Fruit fly (Drosophila melanogaster) whole organism, prepupa: Measurements from ENCODE around the gene ppk16.

ENCODE experiments used
- CG10631 ChIP-seq: fragments of 200-800 bp; sonication (Bioruptor generic); optimal IDR thresholded peaks from 2 replicates; lab custom pipeline; 2016; ENCODE audit warnings: missing biosample characterization, missing genetic modification characterization
- CG10669 ChIP-seq: fragments of 200-800 bp; sonication (Bioruptor generic); optimal IDR thresholded peaks from 3 replicates; lab custom pipeline; 2018; ENCODE audit warnings: missing biosample characterization, mild to moderate bottlenecking, missing genetic modification characterization, moderate library complexity
- CG11294 ChIP-seq: fragments of 200-800 bp; sonication (Bioruptor generic); IDR thresholded peaks from 2 replicates; pipeline ENCODE4 v1.3.6; 2022; ENCODE audit warnings: missing biosample characterization, missing genetic modification characterization
- CG11902 ChIP-seq: fragments of 200-800 bp; sonication (Bioruptor generic); optimal IDR thresholded peaks from 3 replicates; lab custom pipeline; 2016; ENCODE audit warnings: missing biosample characterization, missing genetic modification characterization
- CG1621 ChIP-seq: fragments of 200-800 bp; sonication (Bioruptor generic); optimal IDR thresholded peaks from 3 replicates; lab custom pipeline; 2018; ENCODE audit warnings: missing biosample characterization, mild to moderate bottlenecking, missing genetic modification characterization
- CG31627 ChIP-seq: fragments of 200-800 bp; sonication (Bioruptor generic); optimal IDR thresholded peaks from 3 replicates; lab custom pipeline; 2016; ENCODE audit warnings: missing biosample characterization, missing genetic modification characterization
- CG32006 ChIP-seq: fragments of 200-800 bp; sonication (Bioruptor generic); optimal IDR thresholded peaks from 3 replicates; lab custom pipeline; 2017; ENCODE audit warnings: missing biosample characterization, mild to moderate bottlenecking, missing genetic modification characterization
- CG4318 ChIP-seq: fragments of 200-800 bp; sonication (Bioruptor generic); optimal IDR thresholded peaks from 3 replicates; lab custom pipeline; 2017; ENCODE audit warnings: missing biosample characterization, mild to moderate bottlenecking, missing genetic modification characterization
- CG6163 ChIP-seq: fragments of 200-800 bp; sonication (Bioruptor generic); IDR thresholded peaks from 3 replicates; pipeline ENCODE4 v1.3.6; 2022; ENCODE audit warnings: missing biosample characterization, missing genetic modification characterization
- CG6792 ChIP-seq: fragments of 200-800 bp; sonication (Bioruptor generic); optimal IDR thresholded peaks from 3 replicates; lab custom pipeline; 2016; ENCODE audit warnings: missing biosample characterization, missing genetic modification characterization
- CG6808 ChIP-seq: fragments of 200-800 bp; sonication (Bioruptor generic); optimal IDR thresholded peaks from 3 replicates; lab custom pipeline; 2017; ENCODE audit warnings: missing biosample characterization, missing genetic modification characterization, mild to moderate bottlenecking, moderate library complexity, missing genetic modification reagents
- CG8119 ChIP-seq: fragments of 200-800 bp; sonication (Bioruptor generic); IDR thresholded peaks from 3 replicates; pipeline ENCODE4 v1.3.6; 2022; ENCODE audit warnings: missing biosample characterization, missing genetic modification characterization
- CG8319 ChIP-seq: fragments of 200-800 bp; sonication (Bioruptor generic); optimal IDR thresholded peaks from 3 replicates; lab custom pipeline; 2016; ENCODE audit warnings: missing biosample characterization, missing genetic modification characterization
- CG8632 ChIP-seq: fragments of 200-800 bp; sonication (Bioruptor generic); optimal IDR thresholded peaks from 3 replicates; lab custom pipeline; 2016; ENCODE audit warnings: missing biosample characterization, missing genetic modification characterization
- CG9139 ChIP-seq: fragments of 200-800 bp; sonication (Bioruptor generic); optimal IDR thresholded peaks from 3 replicates; lab custom pipeline; 2017; ENCODE audit warnings: missing biosample characterization, mild to moderate bottlenecking, missing genetic modification characterization
- Eip75B ChIP-seq: fragments of 200-800 bp; sonication (Bioruptor generic); optimal IDR thresholded peaks from 3 replicates; lab custom pipeline; 2016; ENCODE audit warnings: missing biosample characterization, missing genetic modification characterization
- Eip93F ChIP-seq: fragments of 200-800 bp; sonication (Bioruptor generic); optimal IDR thresholded peaks from 2 replicates; lab custom pipeline; 2016; ENCODE audit warnings: missing biosample characterization, mild to moderate bottlenecking, missing genetic modification characterization
- Ets96B ChIP-seq: fragments of 200-800 bp; optimal IDR thresholded peaks from 2 replicates; lab custom pipeline; 2019; ENCODE audit warnings: missing biosample characterization, mild to moderate bottlenecking, missing genetic modification characterization, moderate library complexity
- Hr38 ChIP-seq: sonication (Bioruptor generic); optimal IDR thresholded peaks from 2 replicates; lab custom pipeline; 2016; ENCODE audit warnings: missing biosample characterization, missing genetic modification characterization
- Hr39 ChIP-seq: fragments of 200-800 bp; sonication (Bioruptor generic); optimal IDR thresholded peaks from 2 replicates; lab custom pipeline; 2016; ENCODE audit warnings: missing biosample characterization, missing genetic modification characterization
- Lpt ChIP-seq: fragments of 200-800 bp; sonication (Bioruptor generic); optimal IDR thresholded peaks from 3 replicates; lab custom pipeline; 2016; ENCODE audit warnings: missing biosample characterization, missing genetic modification characterization
- OdsH ChIP-seq: fragments of 200-800 bp; sonication (Bioruptor generic); optimal IDR thresholded peaks from 3 replicates; lab custom pipeline; 2016; ENCODE audit warnings: missing biosample characterization, missing genetic modification characterization
- Smox ChIP-seq: fragments of 200-800 bp; sonication (Bioruptor generic); optimal IDR thresholded peaks from 3 replicates; lab custom pipeline; 2016; ENCODE audit warnings: missing biosample characterization, missing genetic modification characterization
- Sox102F ChIP-seq: fragments of 200-800 bp; sonication (Bioruptor generic); optimal IDR thresholded peaks from 2 replicates; lab custom pipeline; 2016; ENCODE audit warnings: missing biosample characterization, mild to moderate bottlenecking, missing genetic modification characterization
- Sox14 ChIP-seq: fragments of 200-800 bp; sonication (Bioruptor generic); optimal IDR thresholded peaks from 3 replicates; lab custom pipeline; 2016; ENCODE audit warnings: missing biosample characterization, missing genetic modification characterization
- Sox15 ChIP-seq: fragments of 200-800 bp; sonication (Bioruptor generic); optimal IDR thresholded peaks from 3 replicates; lab custom pipeline; 2016; ENCODE audit warnings: missing biosample characterization, missing genetic modification characterization
- achi ChIP-seq: fragments of 200-800 bp; sonication (Bioruptor generic); optimal IDR thresholded peaks from 3 replicates; lab custom pipeline; 2016; ENCODE audit warnings: missing biosample characterization, missing genetic modification characterization
- acj6 ChIP-seq: fragments of 200-800 bp; sonication (Bioruptor generic); optimal IDR thresholded peaks from 3 replicates; lab custom pipeline; 2016; ENCODE audit warnings: missing biosample characterization, missing genetic modification characterization
- dac ChIP-seq: fragments of 200-800 bp; sonication (Bioruptor generic); optimal IDR thresholded peaks from 2 replicates; lab custom pipeline; 2017; ENCODE audit warnings: missing biosample characterization, mild to moderate bottlenecking, missing genetic modification characterization
- dsx ChIP-seq: fragments of 200-800 bp; optimal IDR thresholded peaks from 3 replicates; lab custom pipeline; 2019; ENCODE audit warnings: missing biosample characterization, mild to moderate bottlenecking, missing genetic modification characterization, moderate library complexity; ENCODE audit not compliant: poor library complexity, severe bottlenecking
- esn ChIP-seq: fragments of 200-800 bp; sonication (Bioruptor generic); optimal IDR thresholded peaks from 2 replicates; lab custom pipeline; 2016; ENCODE audit warnings: missing biosample characterization, mild to moderate bottlenecking, missing genetic modification characterization, moderate library complexity
- fkh ChIP-seq: fragments of 200-800 bp; sonication (Bioruptor generic); optimal IDR thresholded peaks from 3 replicates; lab custom pipeline; 2017; ENCODE audit warnings: missing biosample characterization, mild to moderate bottlenecking, missing genetic modification characterization, moderate library complexity
- lz ChIP-seq: fragments of 200-800 bp; sonication (Bioruptor generic); optimal IDR thresholded peaks from 3 replicates; lab custom pipeline; 2016; ENCODE audit warnings: missing biosample characterization, missing genetic modification characterization
- pdm3 ChIP-seq: fragments of 200-800 bp; sonication (Bioruptor generic); optimal IDR thresholded peaks from 3 replicates; lab custom pipeline; 2016; ENCODE audit warnings: missing biosample characterization, missing genetic modification characterization
- svp ChIP-seq: fragments of 200-800 bp; sonication (Bioruptor generic); peaks from one replicate; lab custom pipeline; 2016; ENCODE audit warnings: missing biosample characterization, missing genetic modification characterization
- topi ChIP-seq: fragments of 200-800 bp; sonication (Bioruptor generic); optimal IDR thresholded peaks from 3 replicates; lab custom pipeline; 2016; ENCODE audit warnings: missing biosample characterization, missing genetic modification characterization

Gene ppk16

dm6 chr2L:9779147-9779546, 4.3 kb upstream of the ppk16 start (continued):
- TF ChIP-seq fkh (GFP tag; lab: Kevin White, UChicago) (no peak), OdsH (GFP tag; lab: Kevin White, UChicago) (peak; percentile 13), pdm3 (GFP tag; lab: Kevin White, UChicago) (peak; percentile 14)

dm6 chr2L:9778416-9778815, 3.6 kb upstream of the ppk16 start:
- TF ChIP-seq fkh (GFP tag; lab: Kevin White, UChicago) (peak; percentile 37), Eip93F (GFP tag; lab: Kevin White, UChicago) (no peak), svp (GFP tag; lab: Kevin White, UChicago) (peak; percentile 67)

- TF ChIP-seq CG32006 (GFP tag; lab: Kevin White, UChicago), result no peak
- peak; percentile 69 for TF ChIP-seq svp (GFP tag; lab: Kevin White, UChicago)
Observed at dm6 chr2L:9777927-9778326, 3.1 kb upstream of the ppk16 start.

DNA sequence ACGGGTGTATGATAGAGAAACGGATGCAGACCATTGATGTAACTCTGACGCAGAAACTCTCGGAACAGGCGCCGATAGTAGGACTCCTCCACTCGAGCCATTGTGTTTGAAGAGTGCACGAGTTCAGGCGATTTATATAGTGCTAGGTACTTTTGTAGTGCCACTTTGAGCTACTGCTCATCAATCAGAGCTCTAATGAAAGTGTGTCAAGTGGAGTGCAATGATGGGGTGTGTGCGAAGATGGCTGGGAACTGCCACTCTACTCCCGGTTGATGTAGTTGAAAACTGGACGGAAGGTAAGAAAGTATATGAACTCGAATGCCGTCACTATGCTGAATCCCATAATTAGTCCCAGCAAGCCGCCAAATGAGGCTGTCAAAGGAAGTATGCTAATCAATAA, 3.9 kb downstream of the ppk16 start, which contains the start of gene ppk18:
ppk18 (minus strand) TSS at position 101 of the 400 bp plus-strand sequence.
- TF ChIP-seq fkh (GFP tag; lab: Kevin White, UChicago) (no peak), svp (GFP tag; lab: Kevin White, UChicago) (no peak), Hr38 (no peak), CG6163 (GFP tag; lab: Robert Waterston, UW) (no peak), dac (GFP tag; lab: Kevin White, UChicago) (no peak), CG31627 (no peak), Ets96B (tag; lab: Kevin White, UChicago) (no peak), CG6808 (GFP tag; lab: Kevin White, UChicago) (no peak), CG32006 (GFP tag; lab: Kevin White, UChicago) (no peak), CG10669 (GFP tag; lab: Kevin White, UChicago) (no peak), Sox14 (GFP tag; lab: Kevin White, UChicago) (no peak), CG8119 (GFP tag; lab: Robert Waterston, UW) (no peak), CG8319 (GFP tag; lab: Kevin White, UChicago) (no peak)

DNA sequence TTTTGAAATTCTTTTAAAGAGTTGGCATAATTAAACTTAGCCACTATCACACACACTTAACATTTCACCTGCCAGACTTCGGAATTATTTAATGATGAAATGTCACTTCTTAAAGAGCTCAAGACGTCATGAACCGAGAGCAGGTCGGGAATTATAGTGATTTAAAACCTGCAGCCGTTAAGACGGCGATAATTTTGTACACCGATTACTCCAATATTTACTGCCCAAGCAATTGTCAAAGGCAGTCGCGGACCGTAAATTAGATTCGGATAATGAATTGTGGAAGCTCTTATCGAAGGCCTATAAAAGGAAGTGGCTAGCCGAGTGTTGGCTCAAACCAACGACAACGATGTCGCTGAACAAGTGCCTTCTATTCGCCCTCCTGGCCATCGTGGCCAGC, 6.1 kb downstream of the ppk16 start, which contains the start of gene CG17633:
CG17633 (plus strand) TSS at position 326 of the 400 bp plus-strand sequence.
- no peak for TF ChIP-seq CG8632 (GFP tag; lab: Kevin White, UChicago)
- TF ChIP-seq CG8119 (GFP tag; lab: Robert Waterston, UW), result no peak
- no peak for TF ChIP-seq CG11294 (GFP tag; lab: Robert Waterston, UW)
- no peak for TF ChIP-seq CG6163 (GFP tag; lab: Robert Waterston, UW)
- no peak for TF ChIP-seq CG6792 (GFP tag; lab: Kevin White, UChicago)
- TF ChIP-seq CG6808 (GFP tag; lab: Kevin White, UChicago), result no peak

DNA sequence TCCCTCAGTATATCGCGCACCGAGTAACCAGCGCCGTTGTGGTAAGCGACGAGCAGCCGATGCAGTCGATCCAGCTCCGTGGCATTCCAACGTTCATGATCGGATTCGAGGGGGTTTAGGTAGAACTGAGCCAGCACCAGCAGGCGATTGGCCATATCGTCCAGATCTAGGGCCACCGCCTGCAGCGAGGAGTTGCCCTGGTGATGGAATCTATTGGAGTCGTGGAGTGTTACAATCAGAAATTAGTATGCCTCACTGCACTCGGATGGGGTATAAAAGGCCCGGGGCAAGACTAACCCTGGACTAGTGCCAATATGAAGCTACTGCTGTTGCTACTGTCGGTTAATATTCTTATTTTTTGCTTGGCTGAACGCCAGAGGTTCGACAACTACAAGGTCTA, 8.1 kb downstream of the ppk16 start, which contains the start of gene CG4017:
CG4017 (plus strand) TSS at position 301 of the 400 bp plus-strand sequence.
- TF ChIP-seq CG4318 (GFP tag; lab: Kevin White, UChicago) (no peak), CG11902 (no peak), CG9139 (GFP tag; lab: Kevin White, UChicago) (no peak)
- TF ChIP-seq, all 60 proteins: peak for 0

- TF ChIP-seq achi (GFP tag; lab: Kevin White, UChicago), result peak; percentile 76
- TF ChIP-seq Smox, result no peak
- no peak for TF ChIP-seq fkh (GFP tag; lab: Kevin White, UChicago)
- no peak for TF ChIP-seq Lpt
- TF ChIP-seq Hr38, result no peak
- TF ChIP-seq Eip75B (GFP tag; lab: Kevin White, UChicago), result no peak
- no peak for TF ChIP-seq CG11294 (GFP tag; lab: Robert Waterston, UW)
- no peak for TF ChIP-seq topi
- TF ChIP-seq acj6 (GFP tag; lab: Kevin White, UChicago), result no peak
- TF ChIP-seq CG8319 (GFP tag; lab: Kevin White, UChicago), result no peak
- no peak for TF ChIP-seq lz (GFP tag; lab: Kevin White, UChicago)
- TF ChIP-seq Hr39 (GFP tag; lab: Kevin White, UChicago), result no peak
- no peak for TF ChIP-seq Ets96B (tag; lab: Kevin White, UChicago)
- no peak for TF ChIP-seq Sox14 (GFP tag; lab: Kevin White, UChicago)
- TF ChIP-seq Sox102F (GFP tag; lab: Kevin White, UChicago), result no peak
- TF ChIP-seq dsx (GFP tag; lab: Kevin White, UChicago), result no peak
- no peak for TF ChIP-seq Sox15 (GFP tag; lab: Kevin White, UChicago)
- peak; percentile 81 for TF ChIP-seq svp (GFP tag; lab: Kevin White, UChicago)
- TF ChIP-seq CG8119 (GFP tag; lab: Robert Waterston, UW), result no peak
- peak; percentile 46 for TF ChIP-seq CG10631 (GFP tag; lab: Kevin White, UChicago)
- TF ChIP-seq CG1621 (tag; lab: Kevin White, UChicago), result no peak
- peak; percentile 26 for TF ChIP-seq esn (GFP tag; lab: Kevin White, UChicago)
- peak; percentile 8 for TF ChIP-seq CG31627
Observed at dm6 chr2L:9763212-9763869, 11.5 kb downstream of the ppk16 start, which contains the start of the genes Taf11 and und. Gene Taf11 (minus strand): TSS chr2L:9763262. Gene und (plus strand): TSS chr2L:9763369.
